Worm (Caenorhabditis elegans) whole organism, mixed stage, embryonic: ENCODE results near the gene H06H21.8.

ENCODE experiments used
- snpc-4 ChIP-seq: fragments of 150-350 bp; optimal IDR thresholded peaks from 2 replicates; lab custom pipeline; 2014; ENCODE audit warnings: missing biosample characterization, missing genetic modification characterization
- ztf-11 ChIP-seq: fragments of 150-350 bp; optimal IDR thresholded peaks from 2 replicates; lab custom pipeline; 2014; ENCODE audit warnings: missing biosample characterization, missing genetic modification characterization

DNA sequence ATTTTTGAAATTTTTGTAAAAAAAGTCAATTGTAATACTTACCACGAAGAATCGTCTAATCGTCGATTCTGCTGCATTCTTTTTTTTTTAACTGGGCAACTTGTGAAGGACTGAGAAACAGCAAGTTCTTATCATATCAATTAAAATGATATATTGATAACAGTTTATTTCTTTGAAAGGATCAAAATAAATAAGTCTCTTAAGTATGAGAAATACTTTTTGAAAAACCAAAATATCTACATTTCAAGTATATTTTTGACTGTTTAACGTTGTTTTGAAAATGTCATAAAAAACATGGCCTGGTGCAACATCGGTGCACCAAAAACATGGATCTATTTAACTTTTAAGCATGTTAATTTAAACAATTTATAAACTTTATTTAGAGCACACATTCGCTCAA lies 35.3 kb upstream of the H06H21.8 start, which contains the start of gene Y17G9A.2:
- TF ChIP-seq ztf-11 (tag; lab: Kevin White, UChicago): no peak
- TF ChIP-seq snpc-4 (tag; lab: Kevin White, UChicago): no peak
